Worm (Caenorhabditis elegans): ENCODE measurements around the gene Y77E11A.12.

Y77E11A.12 gene

ce11 chrIV:1424962-1425361 is 49.9 kb downstream of the Y77E11A.12 start, which contains the start of gene Y77E11A.8:
Gene Y77E11A.8 (minus strand): TSS chrIV:1425062.
- TF ChIP-seq B0336.3 (GFP tag; IDR thresholded peaks at IDR 0.05): no peak

ce11 chrIV:1420603-1421002 is 54.3 kb downstream of the Y77E11A.12 start, which contains the start of gene jtr-1:
Gene jtr-1 (plus strand): TSS chrIV:1420929.
- no peak for TF ChIP-seq fkh-3 (tag; optimal IDR thresholded peaks at IDR 0.05)
- TF ChIP-seq pbrm-1 (GFP tag; IDR thresholded peaks at IDR 0.05): no peak
- TF ChIP-seq hlh-12 (tag; optimal IDR thresholded peaks at IDR 0.05): no peak
- no peak for TF ChIP-seq attf-3 (GFP tag; conservative IDR thresholded peaks at IDR 0.05)
- no peak for TF ChIP-seq repo-1 (tag; optimal IDR thresholded peaks at IDR 0.05)
- TF ChIP-seq nhr-27 (tag; optimal IDR thresholded peaks at IDR 0.05): no peak
- no peak for TF ChIP-seq ceh-58 (GFP tag; IDR thresholded peaks at IDR 0.05)
- no peak for TF ChIP-seq T26A5.8 (tag; optimal IDR thresholded peaks at IDR 0.05)
- TF ChIP-seq K12H6.12 (tag; optimal IDR thresholded peaks at IDR 0.05): no peak
- peak; percentile 81 for TF ChIP-seq madf-6 (GFP tag; IDR thresholded peaks at IDR 0.05)
- TF ChIP-seq unc-130 (GFP tag; optimal IDR thresholded peaks at IDR 0.05): no peak
- no peak for TF ChIP-seq tbx-9 (tag; optimal IDR thresholded peaks at IDR 0.05; ENCODE audit: borderline replicate concordance)
- peak; percentile 72 for TF ChIP-seq madf-8 (GFP tag; conservative IDR thresholded peaks at IDR 0.05)
- no peak for TF ChIP-seq cebp-2 (GFP tag; IDR thresholded peaks at IDR 0.05)
- no peak for TF ChIP-seq gei-17 (GFP tag; optimal IDR thresholded peaks at IDR 0.05)
- TF ChIP-seq die-1 (tag; optimal IDR thresholded peaks at IDR 0.05): no peak
- TF ChIP-seq C06A6.2 (GFP tag; conservative IDR thresholded peaks at IDR 0.05): no peak
- peak; percentile 48 for TF ChIP-seq lin-54 (GFP tag; optimal IDR thresholded peaks at IDR 0.05)
- TF ChIP-seq lsl-1 (GFP tag; optimal IDR thresholded peaks at IDR 0.05): peak; percentile 95
- TF ChIP-seq ekl-4 (GFP tag; IDR thresholded peaks at IDR 0.05): no peak
- peak; percentile 93 for TF ChIP-seq F33H1.4 (GFP tag; IDR thresholded peaks at IDR 0.05)
- no peak for TF ChIP-seq madf-3 (GFP tag; IDR thresholded peaks at IDR 0.05)
- TF ChIP-seq D2030.7 (GFP tag; IDR thresholded peaks at IDR 0.05): peak; percentile 47; the same call in 1 of the 2 replicates
- peak; percentile 26; the same call in 1 of the 2 replicates for TF ChIP-seq hmg-1.2 (GFP tag; IDR thresholded peaks at IDR 0.05)
- TF ChIP-seq ceh-27 (GFP tag; optimal IDR thresholded peaks at IDR 0.05): no peak
- no peak for TF ChIP-seq mcd-1 (GFP tag; IDR thresholded peaks at IDR 0.05)
- TF ChIP-seq mel-28 (tag; optimal IDR thresholded peaks at IDR 0.05; ENCODE audit: borderline replicate concordance): no peak
- TF ChIP-seq snpc-1.1 (tag; optimal IDR thresholded peaks at IDR 0.05; ENCODE audit: insufficient read depth): no peak
- TF ChIP-seq mes-4 (tag; optimal IDR thresholded peaks at IDR 0.05): no peak
- no peak for TF ChIP-seq Y67H2A.10 (GFP tag; conservative IDR thresholded peaks at IDR 0.05)
- TF ChIP-seq ccch-3 (GFP tag; optimal IDR thresholded peaks at IDR 0.05): no peak
- TF ChIP-seq ceh-91 (GFP tag; IDR thresholded peaks at IDR 0.05): peak; percentile 53
- peak; percentile 89 for TF ChIP-seq xnd-1 (tag; optimal IDR thresholded peaks at IDR 0.05)
- no peak for TF ChIP-seq rcor-1 (GFP tag; IDR thresholded peaks at IDR 0.05)

- peak; percentile 74 for TF ChIP-seq lin-40 (tag; optimal IDR thresholded peaks at IDR 0.05)
- no peak for TF ChIP-seq tbx-9 (tag; optimal IDR thresholded peaks at IDR 0.05; ENCODE audit: borderline replicate concordance)
- TF ChIP-seq ztf-22 (GFP tag; optimal IDR thresholded peaks at IDR 0.05): no peak
- peak; percentile 2 for TF ChIP-seq ccch-3 (GFP tag; optimal IDR thresholded peaks at IDR 0.05)
- no peak for TF ChIP-seq aptf-2 (GFP tag; conservative IDR thresholded peaks at IDR 0.05)
- no peak for TF ChIP-seq zim-3 (tag; optimal IDR thresholded peaks at IDR 0.05)
- no peak for TF ChIP-seq hlh-12 (tag; optimal IDR thresholded peaks at IDR 0.05)
- TF ChIP-seq lin-26 (GFP tag; IDR thresholded peaks at IDR 0.05): 0 out of 2 replicates have a peak, but pooled peaks have one; percentile 29
- TF ChIP-seq F22D6.2 (tag; optimal IDR thresholded peaks at IDR 0.05): no peak
- no peak for TF ChIP-seq ztf-3 (GFP tag; optimal IDR thresholded peaks at IDR 0.05)
- TF ChIP-seq snpc-1.1 (tag; optimal IDR thresholded peaks at IDR 0.05; ENCODE audit: insufficient read depth): no peak
- TF ChIP-seq tbp1 (GFP tag; optimal IDR thresholded peaks at IDR 0.05): peak; percentile 1
- TF ChIP-seq B0336.3 (GFP tag; IDR thresholded peaks at IDR 0.05): peak; percentile 71
- TF ChIP-seq Y53G8AR.9 (GFP tag; conservative IDR thresholded peaks at IDR 0.05): no peak
- TF ChIP-seq nhr-27 (tag; optimal IDR thresholded peaks at IDR 0.05): no peak
- no peak for TF ChIP-seq Y53F4B.3 (GFP tag; IDR thresholded peaks at IDR 0.05)
- TF ChIP-seq lin-54 (GFP tag; optimal IDR thresholded peaks at IDR 0.05): peak; percentile 68
- peak; percentile 92 for TF ChIP-seq xnd-1 (tag; optimal IDR thresholded peaks at IDR 0.05)
These were observed 55.0 kb downstream of the Y77E11A.12 start, which contains the start of gene Y77E11A.7 for ce11 chrIV:1419795-1420509. Gene Y77E11A.7 (minus strand): TSS chrIV:1419849.

Measured in whole organism, young adult.